Worm (Caenorhabditis elegans): ENCODE measurements around the gene Y49G5A.1.

The Y49G5A.1 gene

DNA sequence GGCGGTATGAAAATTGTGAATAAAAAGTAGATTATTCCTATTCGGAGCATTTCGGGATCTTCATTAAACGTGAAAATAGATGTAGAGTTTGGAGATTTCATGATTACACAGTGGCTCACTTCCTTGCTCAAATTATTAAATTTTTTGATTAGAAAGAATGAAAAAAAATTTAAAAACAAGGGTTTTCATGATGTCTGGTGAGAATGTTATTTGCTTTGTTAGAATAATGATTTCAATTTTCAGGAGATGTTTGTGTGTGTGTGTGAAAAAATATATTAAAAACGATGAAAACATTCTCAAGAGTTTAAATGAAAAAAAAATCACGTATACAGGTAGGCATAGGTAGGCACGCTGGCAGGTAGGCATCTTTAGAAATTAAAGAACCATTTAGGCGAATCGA is 35.2 kb downstream of the Y49G5A.1 start, which contains the start of gene srt-68:
TSS of gene srt-68 (minus strand) at position 101 of the 400 bp plus-strand sequence.
- no peak for TF ChIP-seq mml-1 (tag; optimal IDR thresholded peaks at IDR 0.05)
- no peak for TF ChIP-seq snpc-4 (tag; optimal IDR thresholded peaks at IDR 0.05)

DNA sequence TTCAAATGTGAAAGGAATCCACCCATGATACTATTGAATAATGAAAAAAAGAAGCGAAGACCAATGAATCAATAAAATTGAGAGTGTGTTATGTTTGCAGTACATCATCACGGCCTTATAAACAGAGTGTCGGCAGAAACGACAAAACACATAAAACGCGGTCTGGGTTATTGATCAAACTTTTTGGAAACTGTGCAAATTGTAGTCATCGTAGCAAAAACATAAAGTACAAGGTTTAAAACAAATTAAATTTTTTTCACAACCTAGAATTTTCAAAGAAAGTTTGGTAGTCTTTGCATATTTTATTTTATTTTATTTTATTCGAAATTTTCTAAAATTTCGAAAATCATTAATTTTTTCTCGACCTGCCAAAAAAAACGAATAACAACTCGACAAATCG is 44.1 kb downstream of the Y49G5A.1 start, which contains the start of gene cest-35.1:
TSS of gene cest-35.1 (minus strand) at position 101 of the 400 bp plus-strand sequence.
- TF ChIP-seq ztf-4 (tag; optimal IDR thresholded peaks at IDR 0.05) (no peak), pha-4 (tag; optimal IDR thresholded peaks at IDR 0.05) (no peak), elt-3 (tag; optimal IDR thresholded peaks at IDR 0.05) (no peak), lsy-12 (tag; optimal IDR thresholded peaks at IDR 0.05) (no peak), sea-2 (GFP tag; optimal IDR thresholded peaks at IDR 0.05) (no peak), mml-1 (tag; optimal IDR thresholded peaks at IDR 0.05) (no peak), unc-62 (GFP tag; optimal IDR thresholded peaks at IDR 0.05) (no peak), lin-39 (tag; optimal IDR thresholded peaks at IDR 0.05) (no peak), zag-1 (tag; optimal IDR thresholded peaks at IDR 0.05) (no peak), egl-5 (tag; optimal IDR thresholded peaks at IDR 0.05) (no peak), nhr-76 (tag; optimal IDR thresholded peaks at IDR 0.05) (no peak), daf-12 (tag; optimal IDR thresholded peaks at IDR 0.05) (no peak), lin-15B (tag; optimal IDR thresholded peaks at IDR 0.05) (no peak), R02D3.7 (tag; optimal IDR thresholded peaks at IDR 0.05) (no peak), unc-39 (tag; optimal IDR thresholded peaks at IDR 0.05) (no peak), nfya-1 (tag; optimal IDR thresholded peaks at IDR 0.05; ENCODE audit: insufficient read depth) (no peak), snpc-4 (tag; optimal IDR thresholded peaks at IDR 0.05) (no peak), nhr-43 (tag; optimal IDR thresholded peaks at IDR 0.05; ENCODE audit: poor library complexity, severe bottlenecking) (no peak), pqm-1 (tag; optimal IDR thresholded peaks at IDR 0.05) (no peak), ceh-16 (tag; optimal IDR thresholded peaks at IDR 0.05) (no peak)

DNA sequence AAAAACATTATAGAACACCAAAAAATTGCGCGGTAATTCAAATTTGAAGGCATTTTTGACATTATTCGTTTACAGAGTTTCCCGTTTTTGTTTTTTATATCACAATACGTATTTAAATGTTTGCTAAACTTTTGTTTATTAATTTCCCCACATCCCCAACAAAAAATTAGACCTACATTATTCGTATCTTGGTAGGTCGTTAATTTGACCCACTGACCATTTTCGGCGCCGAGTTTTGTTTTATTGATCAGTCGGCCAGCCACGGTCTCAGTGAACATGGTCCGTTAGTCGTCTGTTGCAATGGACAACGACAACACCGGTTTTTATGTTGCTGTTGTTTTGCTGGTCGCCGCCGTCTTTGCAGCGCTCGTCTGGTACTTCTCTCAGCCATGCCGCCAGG is 47.3 kb downstream of the Y49G5A.1 start, which contains the start of gene B0238.15:
TSS of gene B0238.15 (plus strand) at position 301 of the 400 bp plus-strand sequence.
- TF ChIP-seq ceh-82 (tag; optimal IDR thresholded peaks at IDR 0.05): no peak
- no peak for TF ChIP-seq pqm-1 (tag; optimal IDR thresholded peaks at IDR 0.05)
- no peak for TF ChIP-seq eor-1 (tag; optimal IDR thresholded peaks at IDR 0.05)
- TF ChIP-seq nhr-25 (tag; optimal IDR thresholded peaks at IDR 0.05): no peak
- no peak for TF ChIP-seq ztf-4 (tag; optimal IDR thresholded peaks at IDR 0.05)

DNA sequence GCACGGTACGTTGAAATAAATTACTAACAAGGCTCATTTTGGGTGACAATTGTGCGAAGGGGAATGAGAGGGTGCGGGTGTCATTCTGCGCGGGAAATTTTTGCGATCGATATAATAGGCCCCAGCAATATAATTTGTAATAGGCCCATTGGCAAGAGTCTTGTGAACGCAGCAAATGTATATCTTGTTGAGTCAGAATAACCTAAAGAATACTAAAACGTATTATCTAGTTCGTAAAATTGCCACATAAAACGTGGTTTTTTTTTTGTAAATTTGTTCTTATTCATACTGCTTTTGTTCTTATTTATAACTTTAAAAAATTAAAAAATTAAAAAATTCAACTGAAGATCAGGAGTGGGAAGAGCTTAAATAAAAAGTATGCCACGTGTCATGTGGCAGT is 47.8 kb downstream of the Y49G5A.1 start, which contains the start of gene C52A10.3:
TSS of gene C52A10.3 (minus strand) at position 101 of the 400 bp plus-strand sequence.
- TF ChIP-seq elt-1 (tag; optimal IDR thresholded peaks at IDR 0.05): no peak
- TF ChIP-seq eor-1 (tag; optimal IDR thresholded peaks at IDR 0.05): no peak
- TF ChIP-seq fos-1 (tag; optimal IDR thresholded peaks at IDR 0.05): no peak
- no peak for TF ChIP-seq lsy-12 (tag; optimal IDR thresholded peaks at IDR 0.05)

DNA sequence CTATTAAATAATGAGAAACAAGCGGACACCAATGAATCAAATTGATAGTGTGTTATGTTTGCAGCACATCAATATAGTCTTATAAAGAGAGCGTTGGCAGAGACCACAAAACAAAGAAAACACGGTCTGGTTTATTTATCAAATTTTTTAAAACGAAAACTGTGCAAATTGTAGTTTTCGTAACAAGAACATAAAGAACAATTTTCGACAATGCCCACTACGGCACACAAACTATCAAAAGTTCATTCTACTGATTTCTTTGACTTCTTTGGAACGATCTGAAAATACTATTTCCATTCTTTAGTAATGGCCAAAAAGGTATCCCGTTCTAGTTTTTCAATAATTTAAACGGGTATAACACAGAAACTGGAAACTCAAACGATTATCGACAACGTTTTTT is 50.1 kb downstream of the Y49G5A.1 start, which contains the start of gene cest-35.2:
TSS of gene cest-35.2 (minus strand) at position 101 of the 400 bp plus-strand sequence.
- TF ChIP-seq nhr-237 (tag; optimal IDR thresholded peaks at IDR 0.05): no peak
- no peak for TF ChIP-seq tbx-2 (tag; optimal IDR thresholded peaks at IDR 0.05)
- no peak for TF ChIP-seq fkh-2 (tag; optimal IDR thresholded peaks at IDR 0.05)
- TF ChIP-seq mml-1 (tag; optimal IDR thresholded peaks at IDR 0.05): no peak
- no peak for TF ChIP-seq ztf-4 (tag; optimal IDR thresholded peaks at IDR 0.05)
- no peak for TF ChIP-seq hmg-11 (tag; optimal IDR thresholded peaks at IDR 0.05)
- no peak for TF ChIP-seq ztf-11 (tag; optimal IDR thresholded peaks at IDR 0.05)
- no peak for TF ChIP-seq mdl-1 (tag; optimal IDR thresholded peaks at IDR 0.05)
- TF ChIP-seq unc-62 (GFP tag; optimal IDR thresholded peaks at IDR 0.05): no peak
- TF ChIP-seq nhr-67 (tag; optimal IDR thresholded peaks at IDR 0.05): no peak
- TF ChIP-seq pha-4 (tag; optimal IDR thresholded peaks at IDR 0.05): no peak
- no peak for TF ChIP-seq fos-1 (tag; optimal IDR thresholded peaks at IDR 0.05)
- TF ChIP-seq ZK546.5 (tag; optimal IDR thresholded peaks at IDR 0.05): no peak
- no peak for TF ChIP-seq egl-27 (tag; optimal IDR thresholded peaks at IDR 0.05)
- no peak for TF ChIP-seq ama-1 (optimal IDR thresholded peaks at IDR 0.05)

Measured in whole organism, L3 larva.